Fruit fly (Drosophila melanogaster): ENCODE results near the gene CG4598.

The CG4598 gene

dm6 chr2L:9966983-9967737, 48.7 kb downstream of the CG4598 start, which contains the start of the genes Dref and RpL13 (continued):
- no peak for TF ChIP-seq hkb (optimal IDR thresholded peaks at IDR 0.05)
- TF ChIP-seq hkb (GFP tag; IDR thresholded peaks at IDR 0.05) = peak; percentile 89
- peak; percentile 55; the same call in 1 of the 3 replicates for TF ChIP-seq CG3726 (GFP tag; IDR thresholded peaks at IDR 0.05)
- TF ChIP-seq kah (GFP tag; optimal IDR thresholded peaks at IDR 0.05) = peak; percentile 90
- peak; percentile 80 for TF ChIP-seq CG13424 (tag; optimal IDR thresholded peaks at IDR 0.05)
- no peak for TF ChIP-seq Dek (tag; optimal IDR thresholded peaks at IDR 0.05)
- TF ChIP-seq CG18764 (GFP tag; optimal IDR thresholded peaks at IDR 0.05) = peak; percentile 68
- TF ChIP-seq C15 (GFP tag; IDR thresholded peaks at IDR 0.05) = no peak
- TF ChIP-seq p53 (GFP tag; optimal IDR thresholded peaks at IDR 0.05) = peak; percentile 73
- TF ChIP-seq CG15011 (GFP tag; optimal IDR thresholded peaks at IDR 0.05) = peak; percentile 90
- peak; percentile 82 for TF ChIP-seq jumu (GFP tag; optimal IDR thresholded peaks at IDR 0.05)
- TF ChIP-seq gcm (GFP tag; optimal IDR thresholded peaks at IDR 0.05) = peak; percentile 86
- no peak for TF ChIP-seq pita (GFP tag; optimal IDR thresholded peaks at IDR 0.05)
- no peak for TF ChIP-seq hth (optimal IDR thresholded peaks at IDR 0.05)
- peak; percentile 74 for TF ChIP-seq Spps (tag; optimal IDR thresholded peaks at IDR 0.05)
- TF ChIP-seq B-H1 (GFP tag; IDR thresholded peaks at IDR 0.05) = peak; percentile 39; the same call in 2 of the 3 replicates
- peak; percentile 79 for TF ChIP-seq tap (tag; optimal IDR thresholded peaks at IDR 0.05)
- TF ChIP-seq ase (GFP tag; IDR thresholded peaks at IDR 0.05) = peak; percentile 73; the same call in 2 of the 3 replicates
- peak; percentile 90; the same call in 2 of the 3 replicates for TF ChIP-seq HLH4C (GFP tag; IDR thresholded peaks at IDR 0.05; ENCODE audit: partially characterized antibody)
- peak; percentile 88 for TF ChIP-seq her (GFP tag; optimal IDR thresholded peaks at IDR 0.05)
- TF ChIP-seq CG7372 (GFP tag; IDR thresholded peaks at IDR 0.05) = peak; percentile 60
- peak; percentile 84 for TF ChIP-seq E2f2 (GFP tag; IDR thresholded peaks at IDR 0.05)
- TF ChIP-seq Poxn (GFP tag; IDR thresholded peaks at IDR 0.05) = peak; percentile 57; the same call in 1 of the 2 replicates
- peak; percentile 73 for TF ChIP-seq ac (GFP tag; optimal IDR thresholded peaks at IDR 0.05)
- peak; percentile 55 for TF ChIP-seq Hr3 (GFP tag; optimal IDR thresholded peaks at IDR 0.05)
- peak; percentile 51; the same call in 1 of the 3 replicates for TF ChIP-seq z (GFP tag; IDR thresholded peaks at IDR 0.05)
- peak; percentile 80 for TF ChIP-seq CG12744 (GFP tag; optimal IDR thresholded peaks at IDR 0.05)
- TF ChIP-seq CG17612 (GFP tag; IDR thresholded peaks at IDR 0.05) = peak; percentile 73; the same call in 1 of the 2 replicates
- TF ChIP-seq slou (GFP tag; optimal IDR thresholded peaks at IDR 0.05) = peak; percentile 21
- TF ChIP-seq jing (GFP tag; optimal IDR thresholded peaks at IDR 0.05) = no peak
- TF ChIP-seq Xrp1 (GFP tag; IDR thresholded peaks at IDR 0.05) = peak; percentile 58; the same call in 1 of the 2 replicates
- no peak for TF ChIP-seq pan (optimal IDR thresholded peaks at IDR 0.05)
- TF ChIP-seq pan (GFP tag; optimal IDR thresholded peaks at IDR 0.05 in 1 of 2, IDR thresholded peaks at IDR 0.05 in 1 of 2) = peak in 1 of 2 experiments; percentile 75
- TF ChIP-seq CG10431 (GFP tag; optimal IDR thresholded peaks at IDR 0.05) = peak; percentile 94
- peak; percentile 68 for TF ChIP-seq bbx (GFP tag; IDR thresholded peaks at IDR 0.05; ENCODE audit: partially characterized antibody)
- peak; percentile 12 for TF ChIP-seq Kr (GFP tag; optimal IDR thresholded peaks at IDR 0.05)
- TF ChIP-seq CG3065 (GFP tag; optimal IDR thresholded peaks at IDR 0.05) = peak; percentile 51
- TF ChIP-seq Pdp1 (GFP tag; optimal IDR thresholded peaks at IDR 0.05) = peak; percentile 79 to 99
- TF ChIP-seq ATbp (GFP tag; optimal IDR thresholded peaks at IDR 0.05) = peak; percentile 86
- TF ChIP-seq br (optimal IDR thresholded peaks at IDR 0.05) = no peak
- TF ChIP-seq E2f1 (GFP tag; IDR thresholded peaks at IDR 0.05) = peak; percentile 67
- peak; percentile 91 for TF ChIP-seq pb (GFP tag; optimal IDR thresholded peaks at IDR 0.05)
- TF ChIP-seq sqz (GFP tag; optimal IDR thresholded peaks at IDR 0.05) = peak; percentile 96
- TF ChIP-seq PHDP (tag; optimal IDR thresholded peaks at IDR 0.05) = peak; percentile 90
- TF ChIP-seq peb (GFP tag; IDR thresholded peaks at IDR 0.05) = peak; percentile 50; the same call in 1 of the 2 replicates
- peak; percentile 90 for TF ChIP-seq gce (GFP tag; IDR thresholded peaks at IDR 0.05)
- TF ChIP-seq zen2 (GFP tag; IDR thresholded peaks at IDR 0.05; ENCODE audit: partially characterized antibody) = no peak; the same call in 2 of the 3 replicates
- peak; percentile 93 for TF ChIP-seq HmgZ (tag; optimal IDR thresholded peaks at IDR 0.05)
- TF ChIP-seq CG11560 (tag; IDR thresholded peaks at IDR 0.05) = 0 out of 3 replicates have a peak, but pooled peaks have one; percentile 11
- TF ChIP-seq mld (GFP tag; IDR thresholded peaks at IDR 0.05; ENCODE audit: partially characterized antibody) = no peak

Data from whole organism, embryonic.